Fruit fly (Drosophila melanogaster) whole organism, wandering third instar larva: ENCODE results near the gene CG6310.

ENCODE experiments used
- Abd-B ChIP-seq: fragments of >200 bp; optimal IDR thresholded peaks from 2 replicates; lab custom pipeline; 2017; ENCODE audit warnings: missing biosample characterization, missing genetic modification characterization
- CrebA ChIP-seq: fragments of 200-800 bp; sonication (Bioruptor generic); optimal IDR thresholded peaks from 2 replicates; lab custom pipeline; 2016; ENCODE audit warnings: missing biosample characterization, mild to moderate bottlenecking, missing genetic modification characterization, borderline replicate concordance
- Jra ChIP-seq: sonication (Bioruptor generic); optimal IDR thresholded peaks from 2 replicates; lab custom pipeline; 2016; ENCODE audit warnings: missing biosample characterization, missing genetic modification characterization
- Mio ChIP-seq: sonication (Bioruptor generic); optimal IDR thresholded peaks from 2 replicates; lab custom pipeline; 2016; ENCODE audit warnings: missing biosample characterization, missing genetic modification characterization
- OdsH ChIP-seq: fragments of 200-800 bp; sonication (Bioruptor generic); optimal IDR thresholded peaks from 2 replicates; lab custom pipeline; 2016; ENCODE audit warnings: missing biosample characterization, mild to moderate bottlenecking, missing genetic modification characterization
- fru ChIP-seq: fragments of 200-800 bp; sonication (Bioruptor generic); optimal IDR thresholded peaks from 3 replicates; lab custom pipeline; 2016; ENCODE audit warnings: missing biosample characterization, mild to moderate bottlenecking, missing genetic modification characterization
- pan ChIP-seq: fragments of >200 bp; optimal IDR thresholded peaks from 2 replicates; lab custom pipeline; 2017

DNA sequence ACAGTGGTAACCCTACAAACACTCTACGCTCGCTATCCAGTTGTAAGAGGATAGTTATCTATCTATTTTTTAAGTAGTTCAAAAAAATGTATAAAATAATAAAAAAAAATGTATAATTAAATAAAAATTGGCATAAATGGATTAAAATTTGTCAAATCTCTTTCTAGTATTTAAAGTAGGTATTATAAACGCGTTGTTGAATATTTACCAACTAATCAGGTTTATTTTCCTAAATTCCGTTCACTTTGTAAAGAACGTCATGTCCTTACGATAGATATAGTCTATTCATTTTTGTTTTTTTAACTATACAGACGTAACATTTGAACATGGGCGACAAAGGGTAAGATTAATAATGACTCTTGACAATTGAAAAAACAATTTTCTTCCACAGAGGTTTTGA is 42.4 kb downstream of the CG6310 start, which contains the start of gene CG32081:
- TF ChIP-seq Jra (GFP tag; lab: Kevin White, UChicago), result no peak
- no peak for TF ChIP-seq Abd-B (GFP tag; lab: Kevin White, UChicago)
- no peak for TF ChIP-seq OdsH
- TF ChIP-seq CrebA (GFP tag; lab: Kevin White, UChicago), result no peak
- TF ChIP-seq fru, result no peak
- TF ChIP-seq Mio (GFP tag; lab: Kevin White, UChicago), result no peak
- TF ChIP-seq pan, result no peak
